Worm (Caenorhabditis elegans): Measurements from ENCODE around the gene catp-7.

- TF ChIP-seq madf-2 (tag; optimal IDR thresholded peaks at IDR 0.05) (no peak), ama-1 (optimal IDR thresholded peaks at IDR 0.05) (no peak), unc-55 (GFP tag; optimal IDR thresholded peaks at IDR 0.05) (no peak), lin-11 (tag; optimal IDR thresholded peaks at IDR 0.05) (no peak), K09A11.1 (tag; optimal IDR thresholded peaks at IDR 0.05; ENCODE audit: insufficient read depth) (no peak), sdc-2 (tag; optimal IDR thresholded peaks at IDR 0.05) (no peak), fax-1 (tag; optimal IDR thresholded peaks at IDR 0.05) (no peak)
Measured at ce11 chrIV:8587605-8588004, 1.8 kb downstream of the catp-7 start.
